Fruit fly (Drosophila melanogaster): ENCODE results near the gene PolE1.

Gene PolE1

dm6 chr3R:23346893-23347396 is 983 bp upstream of the PolE1 start (continued):
- TF ChIP-seq ken (GFP tag; IDR thresholded peaks at IDR 0.05) (peak; percentile 34; the same call in 1 of the 3 replicates), pita (GFP tag; optimal IDR thresholded peaks at IDR 0.05) (no peak), NfI (GFP tag; optimal IDR thresholded peaks at IDR 0.05) (peak; percentile 7), CG7786 (GFP tag; optimal IDR thresholded peaks at IDR 0.05) (no peak), CG12236 (GFP tag; optimal IDR thresholded peaks at IDR 0.05) (no peak), pum (GFP tag; optimal IDR thresholded peaks at IDR 0.05) (no peak), CG10366 (GFP tag; IDR thresholded peaks at IDR 0.05) (peak; percentile 29), CG3163 (GFP tag; optimal IDR thresholded peaks at IDR 0.05) (no peak), knrl (GFP tag; IDR thresholded peaks at IDR 0.05; ENCODE audit: partially characterized antibody) (no peak), CG6272 (GFP tag; IDR thresholded peaks at IDR 0.05) (no peak), fd3F (GFP tag; optimal IDR thresholded peaks at IDR 0.05) (no peak), gem (tag; optimal IDR thresholded peaks at IDR 0.05) (peak; percentile 75), Vsx1 (GFP tag; optimal IDR thresholded peaks at IDR 0.05) (no peak), eyg (GFP tag; optimal IDR thresholded peaks at IDR 0.05) (no peak), CG18476 (GFP tag; optimal IDR thresholded peaks at IDR 0.05) (no peak), CG7839 (tag; optimal IDR thresholded peaks at IDR 0.05) (peak; percentile 68), Dref (GFP tag; IDR thresholded peaks at IDR 0.05) (no peak), CG16815 (GFP tag; optimal IDR thresholded peaks at IDR 0.05) (peak; percentile 16), CG7556 (GFP tag; optimal IDR thresholded peaks at IDR 0.05) (peak; percentile 53), CG11504 (tag; optimal IDR thresholded peaks at IDR 0.05) (peak; percentile 70), Taf1 (GFP tag; IDR thresholded peaks at IDR 0.05) (no peak), CG11093 (GFP tag; IDR thresholded peaks at IDR 0.05) (no peak), CG33557 (GFP tag; optimal IDR thresholded peaks at IDR 0.05) (peak; percentile 37), CG2120 (GFP tag; optimal IDR thresholded peaks at IDR 0.05) (no peak), fu2 (GFP tag; optimal IDR thresholded peaks at IDR 0.05) (no peak), CG10959 (GFP tag; IDR thresholded peaks at IDR 0.05) (no peak), mld (GFP tag; IDR thresholded peaks at IDR 0.05; ENCODE audit: partially characterized antibody) (no peak), nerfin-2 (GFP tag; IDR thresholded peaks at IDR 0.05; ENCODE audit: partially characterized antibody) (no peak), Doc2 (GFP tag; IDR thresholded peaks at IDR 0.05) (no peak), CG10654 (GFP tag; optimal IDR thresholded peaks at IDR 0.05) (peak; percentile 9), CG15696 (tag; optimal IDR thresholded peaks at IDR 0.05) (peak; percentile 68), CoRest (tag; optimal IDR thresholded peaks at IDR 0.05) (peak; percentile 59), CG1529 (GFP tag; optimal IDR thresholded peaks at IDR 0.05) (peak; percentile 3), Adf1 (GFP tag; IDR thresholded peaks at IDR 0.05) (no peak), slou (GFP tag; optimal IDR thresholded peaks at IDR 0.05) (no peak), CG4424 (GFP tag; optimal IDR thresholded peaks at IDR 0.05) (peak; percentile 48), Ada2b (GFP tag; IDR thresholded peaks at IDR 0.05) (peak; percentile 47), Aef1 (GFP tag; IDR thresholded peaks at IDR 0.05) (0 out of 3 replicates have a peak, but pooled peaks have one; percentile 23), CG8359 (GFP tag; optimal IDR thresholded peaks at IDR 0.05; ENCODE audit: borderline replicate concordance) (no peak), CG6175 (GFP tag; IDR thresholded peaks at IDR 0.05) (no peak; the same call in 2 of the 3 replicates), odd (GFP tag; optimal IDR thresholded peaks at IDR 0.05) (no peak), gro (GFP tag; optimal IDR thresholded peaks at IDR 0.05) (no peak), hbn (GFP tag; IDR thresholded peaks at IDR 0.05; ENCODE audit: partially characterized antibody) (no peak), dan (GFP tag; IDR thresholded peaks at IDR 0.05) (no peak), az2 (GFP tag; optimal IDR thresholded peaks at IDR 0.05) (peak; percentile 40), Dad (GFP tag; optimal IDR thresholded peaks at IDR 0.05) (no peak), Asciz (GFP tag; optimal IDR thresholded peaks at IDR 0.05) (peak; percentile 24), CG6683 (GFP tag; optimal IDR thresholded peaks at IDR 0.05) (peak; percentile 12), unpg (GFP tag; optimal IDR thresholded peaks at IDR 0.05) (peak; percentile 40), CG15479 (GFP tag; optimal IDR thresholded peaks at IDR 0.05) (peak; percentile 8), Abd-B (GFP tag; optimal IDR thresholded peaks at IDR 0.05) (peak; percentile 47)
